Fruit fly (Drosophila melanogaster) whole organism, embryonic: ENCODE data around the gene AlaRS.

Experiments used
- Abd-B ChIP-seq: fragments of 200-800 bp; sonication (Bioruptor generic); optimal IDR thresholded peaks from 2 replicates; lab custom pipeline; 2018; ENCODE audit warnings: missing biosample characterization, mild to moderate bottlenecking, missing genetic modification characterization, moderate library complexity
- B-H1 ChIP-seq: fragments of 200-800 bp; sonication (Bioruptor generic); IDR thresholded peaks from 3 replicates; pipeline ENCODE4 v1.3.6; 2022; ENCODE audit warnings: missing biosample characterization, missing genetic modification characterization
- BtbVII ChIP-seq: fragments of 200-800 bp; sonication (Bioruptor generic); optimal IDR thresholded peaks from 3 replicates; lab custom pipeline; 2017; ENCODE audit warnings: missing biosample characterization, mild to moderate bottlenecking, missing genetic modification characterization
- CG10979 ChIP-seq: fragments of 200-800 bp; sonication (Bioruptor generic); optimal IDR thresholded peaks from 2 replicates; lab custom pipeline; 2018; ENCODE audit warnings: missing biosample characterization, mild to moderate bottlenecking, missing genetic modification characterization, moderate library complexity
- CG13424 ChIP-seq: fragments of 200-800 bp; sonication (Bioruptor generic); optimal IDR thresholded peaks from 2 replicates; lab custom pipeline; 2019; ENCODE audit warnings: missing biosample characterization, mild to moderate bottlenecking, missing genetic modification characterization, moderate library complexity
- CG13775 ChIP-seq: fragments of 200-800 bp; sonication (Bioruptor generic); optimal IDR thresholded peaks from 3 replicates; lab custom pipeline; 2017; ENCODE audit warnings: missing biosample characterization, mild to moderate bottlenecking, missing genetic modification characterization
- CG1647 ChIP-seq: fragments of 200-800 bp; sonication (Bioruptor generic); optimal IDR thresholded peaks from 3 replicates; lab custom pipeline; 2016; ENCODE audit warnings: missing biosample characterization, missing genetic modification characterization
- CG16813 ChIP-seq: fragments of 200-800 bp; sonication (Bioruptor generic); IDR thresholded peaks from 3 replicates; pipeline ENCODE4 v1.3.6; 2022; ENCODE audit warnings: missing biosample characterization, missing genetic modification characterization; ENCODE audit not compliant: partially characterized antibody
- CG17328 ChIP-seq: fragments of 200-800 bp; sonication (Bioruptor generic); IDR thresholded peaks from 2 replicates; pipeline ENCODE4 v1.3.6; 2022; ENCODE audit warnings: missing biosample characterization, missing genetic modification characterization
- CG17829 ChIP-seq: fragments of 200-800 bp; optimal IDR thresholded peaks from 2 replicates; lab custom pipeline; 2019; ENCODE audit warnings: missing biosample characterization, mild to moderate bottlenecking, missing genetic modification characterization, moderate library complexity
- CG2199 ChIP-seq: fragments of 200-800 bp; sonication (Bioruptor generic); IDR thresholded peaks from 3 replicates; pipeline ENCODE4 v1.3.6; 2022; ENCODE audit warnings: missing biosample characterization, missing genetic modification characterization
- CG2678 ChIP-seq: fragments of 200-800 bp; sonication (Bioruptor generic); optimal IDR thresholded peaks from 3 replicates; lab custom pipeline; 2019; ENCODE audit warnings: missing biosample characterization, mild to moderate bottlenecking, missing genetic modification characterization, moderate library complexity
- CG2889 ChIP-seq: fragments of 200-800 bp; sonication (Bioruptor generic); IDR thresholded peaks from 3 replicates; pipeline ENCODE4 v1.3.6; 2022; ENCODE audit warnings: missing biosample characterization, missing genetic modification characterization
- CG31441 ChIP-seq: fragments of 200-800 bp; sonication (Bioruptor generic); IDR thresholded peaks from 2 replicates; pipeline ENCODE4 v1.3.6; 2022; ENCODE audit warnings: missing biosample characterization, missing genetic modification characterization
- CG32772 ChIP-seq: fragments of 200-800 bp; sonication (Bioruptor generic); IDR thresholded peaks from 2 replicates; pipeline ENCODE4 v1.3.6; 2022; ENCODE audit warnings: missing biosample characterization, missing genetic modification characterization
- CG33213 ChIP-seq: fragments of 200-800 bp; sonication (Bioruptor generic); optimal IDR thresholded peaks from 3 replicates; lab custom pipeline; 2016; ENCODE audit warnings: missing biosample characterization, missing genetic modification characterization
- CG34376 ChIP-seq: fragments of 200-800 bp; sonication (Bioruptor generic); optimal IDR thresholded peaks from 2 replicates; lab custom pipeline; 2018; ENCODE audit warnings: missing biosample characterization, mild to moderate bottlenecking, missing genetic modification characterization
- CG3847 ChIP-seq: fragments of 200-800 bp; sonication (Bioruptor generic); IDR thresholded peaks from 2 replicates; pipeline ENCODE4 v1.3.6; 2022; ENCODE audit warnings: missing biosample characterization, missing genetic modification characterization
- CG4282 ChIP-seq: fragments of 200-800 bp; sonication (Bioruptor generic); optimal IDR thresholded peaks from 2 replicates; lab custom pipeline; 2016; ENCODE audit warnings: missing biosample characterization, missing genetic modification characterization
- CG4854 ChIP-seq: fragments of 200-800 bp; sonication (Bioruptor generic); optimal IDR thresholded peaks from 2 replicates; lab custom pipeline; 2016; ENCODE audit warnings: missing biosample characterization, missing genetic modification characterization, inconsistent platforms
- CG6765 ChIP-seq: fragments of 200-800 bp; sonication (Bioruptor generic); optimal IDR thresholded peaks from 3 replicates; lab custom pipeline; 2017; ENCODE audit warnings: missing biosample characterization, mild to moderate bottlenecking, missing genetic modification characterization
- CG8290 ChIP-seq, 3 experiments: fragments of 200-800 bp; sonication (Bioruptor generic); optimal IDR thresholded peaks; 2 replicates each; lab custom pipeline; 2016 to 2019; ENCODE audit warnings: missing biosample characterization in 3 of 3, missing genetic modification characterization in 3 of 3, mild to moderate bottlenecking in 2 of 3, moderate library complexity in 1 of 3
- CG9727 ChIP-seq: fragments of 200-800 bp; sonication (Bioruptor generic); optimal IDR thresholded peaks from 3 replicates; lab custom pipeline; 2017; ENCODE audit warnings: missing biosample characterization, mild to moderate bottlenecking, missing genetic modification characterization
- CHES-1-like ChIP-seq: fragments of 200-800 bp; sonication (Bioruptor generic); optimal IDR thresholded peaks from 2 replicates; lab custom pipeline; 2016; ENCODE audit warnings: missing biosample characterization, missing genetic modification characterization
- Dad ChIP-seq: fragments of 200-800 bp; sonication (Bioruptor generic); optimal IDR thresholded peaks from 3 replicates; lab custom pipeline; 2016; ENCODE audit warnings: missing biosample characterization, missing genetic modification characterization
- Eip74EF ChIP-seq, 2 experiments: fragments of 200-800 bp in 1 of 2; fragments of >200 bp in 1 of 2; sonication (Bioruptor generic) in 1 of 2; optimal IDR thresholded peaks; 2 replicates each; lab custom pipeline; 2017 to 2019; ENCODE audit warnings: missing biosample characterization in 2 of 2, missing genetic modification characterization in 2 of 2, mild to moderate bottlenecking in 1 of 2, moderate library complexity in 1 of 2
- H2.0 ChIP-seq: fragments of 200-800 bp; sonication (Bioruptor generic); IDR thresholded peaks from 2 replicates; pipeline ENCODE4 v1.3.6; 2022; ENCODE audit warnings: missing biosample characterization, missing genetic modification characterization
- Hr39 ChIP-seq: fragments of >200 bp; optimal IDR thresholded peaks from 2 replicates; lab custom pipeline; 2017
- Jarid2 ChIP-seq: fragments of 200-800 bp; sonication (Bioruptor generic); optimal IDR thresholded peaks from 3 replicates; lab custom pipeline; 2017; ENCODE audit warnings: mild to moderate bottlenecking, missing biosample characterization, missing genetic modification reagents, missing genetic modification characterization
- Kr ChIP-seq: fragments of 200-800 bp; sonication (Bioruptor generic); optimal IDR thresholded peaks from 2 replicates; lab custom pipeline; 2017; ENCODE audit warnings: missing biosample characterization, mild to moderate bottlenecking, missing genetic modification characterization
- Max ChIP-seq: fragments of 200-800 bp; sonication (Bioruptor generic); optimal IDR thresholded peaks from 2 replicates; lab custom pipeline; 2016; ENCODE audit warnings: missing biosample characterization, mild to moderate bottlenecking, missing genetic modification characterization
- Rx ChIP-seq: fragments of 200-800 bp; sonication (Bioruptor generic); IDR thresholded peaks from 2 replicates; pipeline ENCODE4 v1.3.6; 2022; ENCODE audit warnings: missing biosample characterization, missing genetic modification characterization
- Ssrp ChIP-seq: fragments of 200-800 bp; sonication (Bioruptor generic); optimal IDR thresholded peaks from 2 replicates; lab custom pipeline; 2018; ENCODE audit warnings: missing biosample characterization, mild to moderate bottlenecking, missing genetic modification characterization, moderate library complexity
- bcd ChIP-seq: fragments of 200-800 bp; sonication (Bioruptor generic); optimal IDR thresholded peaks from 2 replicates; lab custom pipeline; 2017; ENCODE audit warnings: missing biosample characterization, mild to moderate bottlenecking, missing genetic modification characterization
- corto ChIP-seq: fragments of 200-800 bp; sonication (Bioruptor generic); optimal IDR thresholded peaks from 2 replicates; lab custom pipeline; 2016; ENCODE audit warnings: missing biosample characterization, mild to moderate bottlenecking, missing genetic modification characterization, moderate library complexity
- dpn ChIP-seq, 2 experiments: fragments of 200-800 bp; sonication (Bioruptor generic); optimal IDR thresholded peaks; 3 replicates each; lab custom pipeline; 2016; ENCODE audit warnings: missing biosample characterization in 2 of 2, missing genetic modification characterization in 2 of 2
- ems ChIP-seq: fragments of 200-800 bp; sonication (Bioruptor generic); optimal IDR thresholded peaks from 3 replicates; lab custom pipeline; 2016; ENCODE audit warnings: missing biosample characterization, missing genetic modification characterization
- eyg ChIP-seq: fragments of 200-800 bp; sonication (Bioruptor generic); optimal IDR thresholded peaks from 3 replicates; lab custom pipeline; 2016; ENCODE audit warnings: missing biosample characterization, missing genetic modification characterization
- ftz-f1 ChIP-seq: fragments of 200-800 bp; sonication (Bioruptor generic); optimal IDR thresholded peaks from 2 replicates; lab custom pipeline; 2016; ENCODE audit warnings: missing biosample characterization, missing genetic modification characterization
- gsb ChIP-seq: fragments of 200-800 bp; sonication (Bioruptor generic); IDR thresholded peaks from 2 replicates; pipeline ENCODE4 v1.3.6; 2022; ENCODE audit warnings: missing biosample characterization, missing genetic modification characterization
- hbn ChIP-seq: fragments of 200-800 bp; sonication (Bioruptor generic); IDR thresholded peaks from 2 replicates; pipeline ENCODE4 v1.3.6; 2022; ENCODE audit warnings: missing biosample characterization, missing genetic modification characterization; ENCODE audit not compliant: partially characterized antibody
- insv ChIP-seq, 2 experiments: fragments of 200-800 bp; sonication (Bioruptor generic); optimal IDR thresholded peaks; 3 replicates each; lab custom pipeline; 2016 to 2018; ENCODE audit warnings: missing biosample characterization in 2 of 2, missing genetic modification characterization in 2 of 2
- lab ChIP-seq: fragments of 200-800 bp; sonication (Bioruptor generic); optimal IDR thresholded peaks from 3 replicates; lab custom pipeline; 2017; ENCODE audit warnings: missing biosample characterization, missing genetic modification characterization, mild to moderate bottlenecking, moderate library complexity, missing genetic modification reagents
- peb ChIP-seq: fragments of 200-800 bp; sonication (Bioruptor generic); IDR thresholded peaks from 2 replicates; pipeline ENCODE4 v1.3.6; 2022; ENCODE audit warnings: missing biosample characterization, missing genetic modification characterization
- phol ChIP-seq: fragments of 200-800 bp; sonication (Bioruptor generic); optimal IDR thresholded peaks from 3 replicates; lab custom pipeline; 2018; ENCODE audit warnings: missing biosample characterization, mild to moderate bottlenecking, missing genetic modification characterization, moderate library complexity
- pum ChIP-seq: fragments of 200-800 bp; sonication (Bioruptor generic); optimal IDR thresholded peaks from 2 replicates; lab custom pipeline; 2016; ENCODE audit warnings: missing biosample characterization, missing genetic modification characterization
- sens ChIP-seq: fragments of 200-800 bp; sonication (Bioruptor generic); peaks from one replicate; lab custom pipeline; 2016; ENCODE audit warnings: missing biosample characterization, missing genetic modification characterization
- sob ChIP-seq: fragments of 200-800 bp; sonication (Bioruptor generic); IDR thresholded peaks from 2 replicates; pipeline ENCODE4 v1.3.6; 2022; ENCODE audit warnings: missing biosample characterization, missing genetic modification characterization
- vnd ChIP-seq: fragments of 200-800 bp; sonication (Bioruptor generic); IDR thresholded peaks from 3 replicates; pipeline ENCODE4 v1.3.6; 2022; ENCODE audit warnings: missing biosample characterization, missing genetic modification characterization; ENCODE audit not compliant: partially characterized antibody
- wor ChIP-seq: fragments of 200-800 bp; sonication (Bioruptor generic); IDR thresholded peaks from 2 replicates; pipeline ENCODE4 v1.3.6; 2022; ENCODE audit warnings: missing biosample characterization, missing genetic modification characterization

AlaRS gene

dm6 chr2L:8376717-8377116, 4.8 kb downstream of the AlaRS start, which contains the start of the genes CG13390 and CG17294 (continued):
- TF ChIP-seq vnd (GFP tag; lab: Robert Waterston, UW) (peak; percentile 63), lab (GFP tag; lab: Kevin White, UChicago) (peak; percentile 100), Eip74EF (GFP tag; optimal IDR thresholded peaks at IDR 0.05; lab: Kevin White, UChicago) (peak in 1 of 2 experiments; percentile 100), CG1647 (peak; percentile 95), phol (tag; lab: Kevin White, UChicago) (peak; percentile 99), eyg (GFP tag; lab: Kevin White, UChicago) (peak; percentile 91), wor (GFP tag; lab: Robert Waterston, UW) (peak; percentile 99), sens (GFP tag; lab: Kevin White, UChicago) (peak; percentile 99), gsb (peak; percentile 99), pum (GFP tag; lab: Kevin White, UChicago) (peak; percentile 92), CG34376 (GFP tag; lab: Kevin White, UChicago) (peak; percentile 100), CG33213 (GFP tag; lab: Kevin White, UChicago) (peak; percentile 93), CG31441 (GFP tag; lab: Robert Waterston, UW) (peak; percentile 100), CG2199 (GFP tag; lab: Robert Waterston, UW) (peak; percentile 99), hbn (GFP tag; lab: Robert Waterston, UW) (peak; percentile 70; the same call in 1 of the 2 replicates), bcd (GFP tag; lab: Kevin White, UChicago) (peak; percentile 99), CG17328 (GFP tag; lab: Robert Waterston, UW) (peak; percentile 100), B-H1 (GFP tag; lab: Robert Waterston, UW) (peak; percentile 99), CG4282 (GFP tag; lab: Kevin White, UChicago) (peak; percentile 81), sob (GFP tag; lab: Robert Waterston, UW) (peak; percentile 100), Ssrp (peak; percentile 100), CG6765 (GFP tag; lab: Kevin White, UChicago) (peak; percentile 100), CG2889 (GFP tag; lab: Robert Waterston, UW) (peak; percentile 99), CG9727 (peak; percentile 99), corto (GFP tag; lab: Kevin White, UChicago) (peak; percentile 99), Abd-B (GFP tag; lab: Kevin White, UChicago) (peak; percentile 100), Max (GFP tag; lab: Kevin White, UChicago) (peak; percentile 99), Hr39 (lab: Kevin White, UChicago) (no peak), H2.0 (GFP tag; lab: Robert Waterston, UW) (peak; percentile 99), peb (peak; percentile 98), ems (peak; percentile 97), BtbVII (GFP tag; lab: Kevin White, UChicago) (peak; percentile 100), CG2678 (tag; lab: Kevin White, UChicago) (peak; percentile 100), insv (GFP tag; optimal IDR thresholded peaks at IDR 0.05; lab: Kevin White, UChicago) (peak in 1 of 2 experiments; percentile 87), Jarid2 (peak; percentile 95), CG8290 (GFP tag; optimal IDR thresholded peaks at IDR 0.05; lab: Kevin White, UChicago) (peak; percentile 98), CG8290 (tag; optimal IDR thresholded peaks at IDR 0.05; lab: Kevin White, UChicago) (peak; percentile 96 to 98), CG17829 (tag; lab: Kevin White, UChicago) (peak; percentile 100), CG13424 (peak; percentile 100), CG32772 (peak; percentile 100), CG10979 (peak; percentile 99), CG16813 (GFP tag; lab: Robert Waterston, UW) (peak; percentile 68), CG13775 (peak; percentile 99), CG4854 (GFP tag; lab: Kevin White, UChicago) (peak; percentile 97), ftz-f1 (GFP tag; lab: Kevin White, UChicago) (peak; percentile 82), dpn (GFP tag; optimal IDR thresholded peaks at IDR 0.05; lab: Kevin White, UChicago) (peak; percentile 96 to 100), CG3847 (GFP tag; lab: Robert Waterston, UW) (peak; percentile 100), Rx (peak; percentile 99), Kr (peak; percentile 74), Dad (GFP tag; lab: Kevin White, UChicago) (peak; percentile 91), CHES-1-like (GFP tag; lab: Kevin White, UChicago) (peak; percentile 87)
